Fruit fly (Drosophila melanogaster): ENCODE results near the gene Nf1.

Nf1 gene

DNA sequence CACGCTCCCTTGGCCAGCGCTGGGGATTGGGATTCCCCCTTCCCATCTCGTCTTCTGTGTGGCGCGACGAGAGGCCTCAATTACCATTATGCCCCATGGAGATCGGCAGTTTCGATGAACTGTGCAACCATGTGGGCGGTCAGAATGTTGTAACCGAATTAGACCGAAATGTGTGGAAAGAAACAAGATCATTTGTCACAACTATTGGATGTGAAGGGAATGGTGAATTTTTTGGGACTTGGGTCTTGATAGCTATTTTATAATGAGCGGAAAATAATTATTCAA is 30.8 kb downstream of the Nf1 start:
- TF ChIP-seq CG17801 (GFP tag; optimal IDR thresholded peaks at IDR 0.05; ENCODE audit: partially characterized antibody) = no peak

DNA sequence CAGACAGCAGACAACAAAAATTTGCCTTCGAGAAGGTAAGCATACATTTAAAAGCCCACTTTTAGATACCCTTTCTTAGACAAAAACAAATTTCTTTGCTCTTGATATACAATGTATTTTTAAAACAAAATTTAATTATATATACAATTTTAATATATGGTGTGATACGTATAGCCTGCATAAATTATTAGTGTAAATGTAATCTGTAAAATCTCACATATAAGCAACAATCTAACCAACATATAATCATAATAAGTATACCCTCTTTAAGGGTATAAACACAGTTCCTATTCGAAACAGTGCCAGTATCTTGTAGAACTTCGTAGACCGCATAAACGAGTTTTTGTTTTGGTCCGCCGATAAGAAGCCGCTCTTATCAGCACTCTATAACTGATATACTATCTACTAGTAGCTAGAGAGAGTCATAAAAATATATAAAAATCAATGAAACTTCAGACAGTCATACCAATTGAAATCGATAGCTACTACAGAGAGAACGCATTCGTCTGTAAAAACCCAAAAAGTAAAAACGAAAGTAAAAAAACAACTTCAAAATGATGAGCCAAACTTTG is 31.5 kb downstream of the Nf1 start, which contains the start of gene Kaz-m1:
Gene Kaz-m1, plus strand, starts transcription at position 460 of the 572 bp plus-strand sequence.
- no peak for TF ChIP-seq CG17801 (GFP tag; optimal IDR thresholded peaks at IDR 0.05; ENCODE audit: partially characterized antibody)

DNA sequence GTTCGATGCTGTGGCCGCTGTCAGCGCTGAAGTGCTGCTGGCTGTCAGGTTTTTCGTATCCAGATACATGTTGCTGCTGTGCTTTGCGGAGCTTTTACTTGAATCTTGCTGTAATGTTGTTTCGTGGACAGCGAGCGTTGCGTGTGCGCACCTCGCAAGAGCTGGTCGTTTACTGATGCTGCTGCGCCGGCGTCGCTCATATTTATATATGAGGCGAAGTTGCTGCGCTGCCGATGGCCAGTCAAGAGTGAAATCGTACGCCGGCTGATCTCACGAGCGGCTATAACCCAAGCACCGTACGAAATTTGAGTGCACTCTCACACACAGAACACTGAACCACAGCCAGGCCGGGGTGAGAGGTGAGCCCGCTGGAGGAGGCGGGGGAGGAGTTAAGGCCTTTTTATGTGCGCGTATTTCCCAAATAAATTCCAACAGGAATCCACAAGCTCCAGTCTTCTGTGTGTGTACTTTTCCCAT is 34.5 kb downstream of the Nf1 start:
- no peak for TF ChIP-seq CG17801 (GFP tag; optimal IDR thresholded peaks at IDR 0.05; ENCODE audit: partially characterized antibody)

DNA sequence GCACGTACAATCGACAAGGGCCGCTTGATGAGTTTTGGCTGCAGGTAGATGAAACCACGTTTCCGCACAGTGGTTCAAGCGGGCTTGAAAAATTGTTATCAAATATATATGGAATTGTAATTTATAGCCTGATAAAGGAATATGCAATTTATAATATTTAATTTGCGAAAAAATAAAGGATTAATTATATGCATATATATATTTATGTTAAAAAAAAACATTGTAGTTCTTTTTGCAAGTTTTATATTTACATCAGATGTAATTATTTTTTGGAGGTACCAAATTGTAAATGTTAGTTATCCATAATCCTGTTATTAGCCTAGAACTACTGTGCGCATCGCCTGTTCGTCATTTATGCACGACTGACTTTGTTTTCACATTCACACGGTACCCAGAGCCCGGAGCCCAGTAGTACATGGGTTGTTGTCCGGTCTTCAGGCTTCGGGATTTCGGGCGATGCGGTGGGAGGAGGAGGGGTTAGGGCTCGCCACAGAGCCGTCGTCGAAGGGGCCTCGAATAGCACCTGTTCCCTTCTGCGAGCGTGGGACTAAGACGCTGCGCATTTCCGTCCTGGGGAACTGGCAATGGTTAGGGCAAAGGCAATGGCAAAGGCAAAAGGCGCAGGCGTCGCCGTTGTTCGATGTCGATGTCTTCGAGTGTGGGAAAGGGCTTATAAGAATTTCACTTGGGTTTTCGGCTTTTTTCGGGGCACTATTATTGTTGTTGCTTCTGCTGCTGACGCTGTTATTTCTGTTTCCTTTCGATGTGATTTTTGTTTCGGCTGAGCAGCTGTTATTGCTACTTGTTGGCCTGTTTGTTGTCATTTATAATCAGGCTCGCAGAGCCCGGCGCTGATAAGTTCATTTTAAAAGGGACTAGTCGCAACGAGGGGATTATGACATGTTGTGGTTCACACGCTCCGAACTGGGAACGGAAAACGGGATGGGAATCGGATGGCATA is 35.2 kb downstream of the Nf1 start:
- no peak for TF ChIP-seq CG17801 (GFP tag; optimal IDR thresholded peaks at IDR 0.05; ENCODE audit: partially characterized antibody)

DNA sequence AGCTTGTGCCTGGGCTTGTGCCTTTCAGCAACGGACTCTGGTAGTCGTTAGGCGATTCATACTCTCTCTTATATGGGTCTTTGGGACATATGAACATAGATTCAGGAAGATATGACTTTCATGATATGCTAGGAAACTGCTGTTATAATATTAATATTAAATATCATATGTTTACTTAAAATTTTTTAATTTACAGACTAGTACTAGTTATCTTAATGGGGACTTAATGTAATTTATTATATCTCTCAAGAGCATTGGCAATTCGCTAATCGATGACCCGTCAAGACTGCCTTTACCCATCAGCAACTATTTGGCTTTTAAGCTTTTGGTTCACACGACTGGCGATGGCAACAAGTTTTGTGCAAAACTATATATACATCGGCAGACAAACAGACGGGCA is 36.4 kb downstream of the Nf1 start:
- no peak for TF ChIP-seq CG17801 (GFP tag; optimal IDR thresholded peaks at IDR 0.05; ENCODE audit: partially characterized antibody)

DNA sequence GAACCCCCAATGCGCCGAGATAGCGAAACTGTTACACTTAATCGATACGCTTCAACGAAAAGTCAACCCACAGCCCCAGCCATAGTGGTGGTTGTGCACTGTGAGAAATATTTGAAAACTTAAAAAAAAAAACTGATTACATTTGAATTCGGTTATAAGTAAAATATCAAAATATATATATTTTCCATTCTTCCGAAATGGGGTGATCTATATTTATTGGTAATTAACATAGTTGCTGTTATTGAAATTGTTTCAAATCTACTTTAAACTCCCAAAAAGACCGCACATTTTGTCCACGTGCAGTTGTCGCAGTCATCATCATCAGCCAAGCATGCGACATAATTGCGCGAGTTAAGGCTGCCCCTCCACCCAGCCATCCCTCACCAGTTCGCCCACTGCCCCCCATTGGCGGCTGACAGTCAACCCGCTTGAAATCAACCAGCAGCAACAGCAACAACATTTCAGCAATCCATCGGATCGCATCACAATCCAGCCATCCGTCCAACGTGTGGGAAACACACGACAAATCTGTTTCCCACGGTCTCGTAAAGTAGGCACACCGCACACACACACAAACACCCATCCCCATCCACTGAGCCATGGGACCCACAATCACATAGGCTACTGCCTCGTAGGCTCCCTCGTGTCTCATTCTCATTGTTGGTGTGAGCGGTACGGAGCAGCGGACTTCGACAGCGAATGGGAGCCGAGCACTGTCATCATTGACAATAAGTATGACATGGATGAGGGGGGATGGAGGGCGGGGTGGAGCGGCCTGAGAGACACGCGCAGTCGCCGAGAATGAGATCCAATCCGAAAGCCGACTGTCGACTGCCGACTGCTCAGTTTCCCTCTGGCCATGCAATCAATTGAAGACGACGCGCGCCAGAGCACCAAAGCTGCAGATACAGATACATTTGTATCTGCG is 37.7 kb downstream of the Nf1 start:
- TF ChIP-seq CG17801 (GFP tag; optimal IDR thresholded peaks at IDR 0.05; ENCODE audit: partially characterized antibody) = no peak

DNA sequence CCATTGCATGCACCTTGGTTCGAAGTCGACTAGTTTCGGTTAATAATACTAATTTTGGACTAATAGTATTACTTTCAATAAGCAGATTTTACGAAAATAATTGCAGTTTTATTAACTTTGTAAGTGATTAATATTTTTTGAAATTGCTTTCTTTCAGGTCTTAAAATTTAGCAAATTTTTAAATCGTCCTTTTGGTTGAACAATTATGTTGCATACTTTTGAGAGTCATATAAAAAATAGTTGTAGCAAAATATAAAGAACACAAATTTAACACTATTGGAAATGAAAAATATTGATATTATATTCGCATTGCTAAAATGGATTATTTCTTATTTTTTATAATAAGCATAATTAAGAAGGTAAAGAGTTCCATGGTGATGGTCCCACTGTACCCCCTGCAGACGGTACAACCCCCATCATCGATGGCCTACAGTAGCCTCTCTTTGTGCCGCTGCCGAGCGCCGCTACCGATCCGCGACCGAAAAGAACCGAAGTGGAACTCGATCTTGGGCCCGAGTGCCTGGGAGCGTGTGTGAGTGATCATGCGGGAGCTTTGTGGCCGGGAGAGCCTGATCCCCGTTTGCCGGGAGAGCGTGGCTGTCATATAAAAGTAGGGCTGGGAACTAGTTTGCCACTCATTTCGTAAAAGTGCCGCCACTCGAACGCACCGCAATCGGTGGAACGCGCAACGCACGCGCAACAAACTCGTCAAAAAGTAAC is 38.5 kb downstream of the Nf1 start:
- peak; percentile 5 for TF ChIP-seq CG17801 (GFP tag; optimal IDR thresholded peaks at IDR 0.05; ENCODE audit: partially characterized antibody)

DNA sequence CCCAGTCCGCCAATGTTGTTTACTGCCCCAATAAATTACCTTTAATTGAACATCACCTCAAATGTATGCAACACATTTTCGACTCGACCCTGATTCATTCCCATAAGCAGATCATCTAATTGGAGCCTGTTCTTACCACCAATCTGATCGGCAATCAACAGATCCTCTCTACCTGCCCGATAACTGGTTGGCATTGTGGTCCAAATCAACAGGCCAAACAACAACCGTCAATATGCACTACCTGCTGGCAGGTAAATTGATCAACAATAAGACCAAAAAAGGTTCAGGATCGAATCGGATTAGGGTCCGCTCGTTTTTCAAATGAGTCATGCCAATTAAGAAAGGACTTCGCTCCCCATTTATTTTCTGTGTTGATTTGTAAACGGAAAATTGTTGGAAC is 40.4 kb downstream of the Nf1 start:
- TF ChIP-seq CG17801 (GFP tag; optimal IDR thresholded peaks at IDR 0.05; ENCODE audit: partially characterized antibody) = no peak

DNA sequence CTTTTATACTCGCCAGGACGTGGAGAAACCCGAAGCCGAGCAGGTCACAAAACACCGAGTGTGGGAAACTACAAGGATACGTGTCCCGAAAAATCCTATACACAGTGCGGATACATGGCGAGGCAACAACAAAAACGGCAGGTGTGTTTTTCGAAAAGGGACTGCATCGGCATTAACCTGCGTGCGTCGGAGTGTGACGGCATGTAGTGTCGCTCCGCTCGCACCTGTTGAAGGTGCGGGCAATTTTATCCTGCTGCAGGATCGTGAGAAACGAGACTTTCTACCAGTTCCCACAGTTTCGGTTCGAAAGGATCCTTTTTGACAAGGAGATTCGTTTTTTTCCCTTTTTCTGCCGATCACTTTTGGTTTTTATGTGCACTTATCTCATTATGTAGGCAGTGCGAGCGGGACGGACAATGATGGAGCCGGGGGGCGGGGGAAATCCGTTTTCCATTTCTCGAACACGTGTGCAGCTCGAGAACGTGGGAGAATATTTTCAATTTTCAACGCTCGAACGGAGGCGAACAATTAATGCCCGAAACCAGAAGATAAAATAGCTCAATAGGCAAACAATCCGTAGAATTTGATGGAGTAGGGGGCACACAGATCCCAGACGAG is 41.9 kb downstream of the Nf1 start:
- TF ChIP-seq CG17801 (GFP tag; optimal IDR thresholded peaks at IDR 0.05; ENCODE audit: partially characterized antibody) = no peak

DNA sequence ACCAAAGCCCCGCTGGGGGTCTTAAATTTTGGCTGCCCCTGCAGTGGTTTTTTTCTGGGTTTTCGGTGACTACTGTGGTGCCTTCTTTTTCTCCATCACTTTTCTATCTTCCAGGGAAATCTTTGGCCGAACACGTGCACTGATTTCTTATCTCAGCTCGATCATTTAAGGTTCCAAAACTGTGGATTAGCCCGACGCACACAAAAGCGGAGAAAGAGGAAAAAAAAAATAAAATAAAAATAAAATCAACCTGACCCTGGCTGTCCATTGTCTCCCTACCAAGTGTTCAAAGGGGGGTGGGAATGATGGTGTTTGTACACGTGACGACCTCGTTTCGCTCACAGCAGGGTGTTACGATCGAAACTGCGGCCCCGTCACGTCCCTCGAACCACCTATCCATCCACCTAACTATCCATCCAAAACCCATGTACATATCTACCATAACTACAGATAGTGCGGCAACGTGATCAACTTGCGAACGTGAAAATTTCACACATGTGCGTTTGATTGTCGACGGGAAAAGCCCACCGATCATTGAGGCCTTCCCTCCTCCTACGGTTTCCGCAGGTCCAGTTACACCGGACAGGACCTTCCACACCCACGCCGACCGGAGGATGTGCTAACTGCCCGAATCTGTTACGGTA is 43.9 kb downstream of the Nf1 start:
- TF ChIP-seq CG17801 (GFP tag; optimal IDR thresholded peaks at IDR 0.05; ENCODE audit: partially characterized antibody) = no peak

DNA sequence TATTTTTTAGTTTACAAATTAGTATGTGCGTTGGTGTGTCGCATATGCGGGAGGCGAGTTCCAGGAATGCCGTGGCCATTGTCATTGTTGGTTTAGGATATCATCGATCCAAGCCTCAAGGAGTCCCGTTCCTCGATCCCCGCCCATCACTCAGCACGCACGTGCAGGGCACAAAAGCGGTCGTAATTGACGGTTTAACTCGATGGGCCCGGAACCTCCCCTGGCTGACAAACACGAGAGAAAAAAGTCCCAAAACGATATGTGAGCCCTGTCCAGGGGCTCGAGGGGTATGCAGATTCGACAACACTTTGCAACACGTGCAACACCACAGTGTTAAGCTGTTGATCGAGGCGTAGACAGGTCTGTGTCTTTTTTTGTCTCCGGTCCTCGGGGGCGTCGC is 45.1 kb downstream of the Nf1 start:
- TF ChIP-seq CG17801 (GFP tag; optimal IDR thresholded peaks at IDR 0.05; ENCODE audit: partially characterized antibody) = no peak

DNA sequence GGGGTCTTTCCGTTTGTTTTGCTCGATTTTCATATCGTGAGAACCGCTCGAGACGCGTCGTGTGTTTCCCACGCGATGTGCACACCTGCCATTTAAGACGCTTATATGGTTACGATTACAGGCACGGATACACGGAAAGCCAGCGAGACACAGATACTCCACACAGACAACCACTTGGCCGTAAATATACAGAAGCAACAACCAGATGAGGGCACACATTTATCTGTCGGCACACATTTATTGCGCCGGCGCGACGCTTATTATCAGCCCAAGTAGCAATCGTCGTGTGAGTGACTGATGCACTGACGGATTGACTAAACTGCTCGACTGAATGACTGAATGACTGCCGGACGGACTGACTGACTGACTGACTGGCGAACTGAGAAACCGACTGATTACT is 47.7 kb downstream of the Nf1 start:
- TF ChIP-seq CG17801 (GFP tag; optimal IDR thresholded peaks at IDR 0.05; ENCODE audit: partially characterized antibody) = no peak

DNA sequence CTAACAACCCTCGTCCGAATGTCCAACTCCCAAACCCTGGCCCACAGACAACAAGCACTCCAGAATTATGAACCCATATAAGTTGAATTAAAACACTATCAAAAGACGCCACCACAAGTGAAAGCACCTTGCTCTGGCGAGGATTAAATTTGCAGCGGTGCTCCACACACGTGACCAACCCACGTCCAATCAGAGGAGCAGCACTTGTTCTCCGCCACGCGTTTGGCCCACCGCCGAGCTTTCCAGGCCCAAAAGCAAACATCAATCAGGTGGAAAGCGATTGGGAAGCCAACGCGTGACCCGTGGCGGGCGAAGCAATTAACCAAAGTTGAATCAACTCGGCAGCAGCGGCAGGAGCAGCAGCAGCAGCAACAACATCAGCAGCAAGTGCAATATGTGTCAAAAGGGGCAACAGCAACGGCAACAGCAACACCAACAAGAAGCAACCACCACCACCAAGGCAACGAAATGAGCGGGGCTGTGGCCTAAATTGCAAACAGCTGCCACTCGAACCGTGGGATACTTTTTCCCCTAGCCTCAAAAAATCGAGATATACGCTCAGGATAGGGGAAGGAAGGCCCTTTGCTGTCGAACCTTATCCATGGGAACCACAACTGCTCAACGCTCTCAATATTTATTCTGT is 49.3 kb downstream of the Nf1 start:
- no peak for TF ChIP-seq CG17801 (GFP tag; optimal IDR thresholded peaks at IDR 0.05; ENCODE audit: partially characterized antibody)

All from ovary, adult (tissue).